Fruit fly (Drosophila melanogaster) whole organism, prepupa: ENCODE measurements around the gene CYLD.

Experiments
- Blimp-1 ChIP-seq: fragments of 200-800 bp; sonication (Bioruptor generic); optimal IDR thresholded peaks from 3 replicates; lab custom pipeline; 2017; ENCODE audit warnings: missing biosample characterization, missing genetic modification characterization, mild to moderate bottlenecking, moderate library complexity, missing genetic modification reagents
- CG11294 ChIP-seq: fragments of 200-800 bp; sonication (Bioruptor generic); IDR thresholded peaks from 2 replicates; pipeline ENCODE4 v1.3.6; 2022; ENCODE audit warnings: missing biosample characterization, missing genetic modification characterization
- CG11762 ChIP-seq: fragments of 200-800 bp; sonication (Bioruptor generic); optimal IDR thresholded peaks from 3 replicates; lab custom pipeline; 2016; ENCODE audit warnings: missing biosample characterization, missing genetic modification characterization; ENCODE audit not compliant: insufficient read depth
- CG15336 ChIP-seq: fragments of 200-800 bp; sonication (Bioruptor generic); IDR thresholded peaks from 2 replicates; pipeline ENCODE4 v1.3.6; 2022; ENCODE audit warnings: missing biosample characterization, missing genetic modification characterization
- CG3032 ChIP-seq: fragments of 200-800 bp; optimal IDR thresholded peaks from 2 replicates; lab custom pipeline; 2019; ENCODE audit warnings: missing biosample characterization, mild to moderate bottlenecking, missing genetic modification characterization, moderate library complexity
- CG32006 ChIP-seq: fragments of 200-800 bp; sonication (Bioruptor generic); optimal IDR thresholded peaks from 3 replicates; lab custom pipeline; 2017; ENCODE audit warnings: missing biosample characterization, mild to moderate bottlenecking, missing genetic modification characterization
- CG6163 ChIP-seq: fragments of 200-800 bp; sonication (Bioruptor generic); IDR thresholded peaks from 3 replicates; pipeline ENCODE4 v1.3.6; 2022; ENCODE audit warnings: missing biosample characterization, missing genetic modification characterization
- CG6792 ChIP-seq: fragments of 200-800 bp; sonication (Bioruptor generic); optimal IDR thresholded peaks from 3 replicates; lab custom pipeline; 2016; ENCODE audit warnings: missing biosample characterization, missing genetic modification characterization
- CG6808 ChIP-seq: fragments of 200-800 bp; sonication (Bioruptor generic); optimal IDR thresholded peaks from 3 replicates; lab custom pipeline; 2017; ENCODE audit warnings: missing biosample characterization, missing genetic modification characterization, mild to moderate bottlenecking, moderate library complexity, missing genetic modification reagents
- CG8632 ChIP-seq: fragments of 200-800 bp; sonication (Bioruptor generic); optimal IDR thresholded peaks from 3 replicates; lab custom pipeline; 2016; ENCODE audit warnings: missing biosample characterization, missing genetic modification characterization
- CG9139 ChIP-seq: fragments of 200-800 bp; sonication (Bioruptor generic); optimal IDR thresholded peaks from 3 replicates; lab custom pipeline; 2017; ENCODE audit warnings: missing biosample characterization, mild to moderate bottlenecking, missing genetic modification characterization
- Eip75B ChIP-seq: fragments of 200-800 bp; sonication (Bioruptor generic); optimal IDR thresholded peaks from 3 replicates; lab custom pipeline; 2016; ENCODE audit warnings: missing biosample characterization, missing genetic modification characterization
- Eip78C ChIP-seq: fragments of 200-800 bp; sonication (Bioruptor generic); peaks from one replicate; lab custom pipeline; 2016; ENCODE audit warnings: missing biosample characterization, missing genetic modification characterization
- Eip93F ChIP-seq: fragments of 200-800 bp; sonication (Bioruptor generic); optimal IDR thresholded peaks from 2 replicates; lab custom pipeline; 2016; ENCODE audit warnings: missing biosample characterization, mild to moderate bottlenecking, missing genetic modification characterization
- Ets21C ChIP-seq: fragments of 200-800 bp; sonication (Bioruptor generic); optimal IDR thresholded peaks from 3 replicates; lab custom pipeline; 2016; ENCODE audit warnings: missing biosample characterization, missing genetic modification characterization
- Ets96B ChIP-seq: fragments of 200-800 bp; optimal IDR thresholded peaks from 2 replicates; lab custom pipeline; 2019; ENCODE audit warnings: missing biosample characterization, mild to moderate bottlenecking, missing genetic modification characterization, moderate library complexity
- Hr38 ChIP-seq: sonication (Bioruptor generic); optimal IDR thresholded peaks from 2 replicates; lab custom pipeline; 2016; ENCODE audit warnings: missing biosample characterization, missing genetic modification characterization
- Lpt ChIP-seq: fragments of 200-800 bp; sonication (Bioruptor generic); optimal IDR thresholded peaks from 3 replicates; lab custom pipeline; 2016; ENCODE audit warnings: missing biosample characterization, missing genetic modification characterization
- Met ChIP-seq: fragments of 200-800 bp; sonication (Bioruptor generic); optimal IDR thresholded peaks from 3 replicates; lab custom pipeline; 2016; ENCODE audit warnings: missing biosample characterization, missing genetic modification characterization
- OdsH ChIP-seq: fragments of 200-800 bp; sonication (Bioruptor generic); optimal IDR thresholded peaks from 3 replicates; lab custom pipeline; 2016; ENCODE audit warnings: missing biosample characterization, missing genetic modification characterization
- Smox ChIP-seq: fragments of 200-800 bp; sonication (Bioruptor generic); optimal IDR thresholded peaks from 3 replicates; lab custom pipeline; 2016; ENCODE audit warnings: missing biosample characterization, missing genetic modification characterization
- Sox102F ChIP-seq: fragments of 200-800 bp; sonication (Bioruptor generic); optimal IDR thresholded peaks from 2 replicates; lab custom pipeline; 2016; ENCODE audit warnings: missing biosample characterization, mild to moderate bottlenecking, missing genetic modification characterization
- Sox14 ChIP-seq: fragments of 200-800 bp; sonication (Bioruptor generic); optimal IDR thresholded peaks from 3 replicates; lab custom pipeline; 2016; ENCODE audit warnings: missing biosample characterization, missing genetic modification characterization
- Sox15 ChIP-seq: fragments of 200-800 bp; sonication (Bioruptor generic); optimal IDR thresholded peaks from 3 replicates; lab custom pipeline; 2016; ENCODE audit warnings: missing biosample characterization, missing genetic modification characterization
- acj6 ChIP-seq: fragments of 200-800 bp; sonication (Bioruptor generic); optimal IDR thresholded peaks from 3 replicates; lab custom pipeline; 2016; ENCODE audit warnings: missing biosample characterization, missing genetic modification characterization
- dsx ChIP-seq: fragments of 200-800 bp; optimal IDR thresholded peaks from 3 replicates; lab custom pipeline; 2019; ENCODE audit warnings: missing biosample characterization, mild to moderate bottlenecking, missing genetic modification characterization, moderate library complexity; ENCODE audit not compliant: poor library complexity, severe bottlenecking
- esn ChIP-seq: fragments of 200-800 bp; sonication (Bioruptor generic); optimal IDR thresholded peaks from 2 replicates; lab custom pipeline; 2016; ENCODE audit warnings: missing biosample characterization, mild to moderate bottlenecking, missing genetic modification characterization, moderate library complexity
- fd85E ChIP-seq: fragments of 200-800 bp; sonication (Bioruptor generic); optimal IDR thresholded peaks from 3 replicates; lab custom pipeline; 2016; ENCODE audit warnings: missing biosample characterization, missing genetic modification characterization
- fkh ChIP-seq: fragments of 200-800 bp; sonication (Bioruptor generic); optimal IDR thresholded peaks from 3 replicates; lab custom pipeline; 2017; ENCODE audit warnings: missing biosample characterization, mild to moderate bottlenecking, missing genetic modification characterization, moderate library complexity
- net ChIP-seq: fragments of 200-800 bp; sonication (Bioruptor generic); optimal IDR thresholded peaks from 3 replicates; lab custom pipeline; 2016; ENCODE audit warnings: missing biosample characterization, missing genetic modification characterization
- salr ChIP-seq, 2 experiments: fragments of 200-800 bp; sonication (Bioruptor generic); optimal IDR thresholded peaks; 3 replicates each; lab custom pipeline; 2016 to 2018; ENCODE audit warnings: missing biosample characterization in 2 of 2, missing genetic modification characterization in 2 of 2, mild to moderate bottlenecking in 1 of 2
- spab ChIP-seq: fragments of 200-800 bp; sonication (Bioruptor generic); optimal IDR thresholded peaks from 2 replicates; lab custom pipeline; 2017; ENCODE audit warnings: missing biosample characterization, mild to moderate bottlenecking, missing genetic modification characterization, missing genetic modification reagents
- svp ChIP-seq: fragments of 200-800 bp; sonication (Bioruptor generic); peaks from one replicate; lab custom pipeline; 2016; ENCODE audit warnings: missing biosample characterization, missing genetic modification characterization
- vri ChIP-seq: fragments of 200-800 bp; sonication (Bioruptor generic); optimal IDR thresholded peaks from 3 replicates; lab custom pipeline; 2016; ENCODE audit warnings: missing biosample characterization, mild to moderate bottlenecking, missing genetic modification characterization

CYLD gene

dm6 chr2L:10334854-10335277 lies 35.2 kb upstream of the CYLD start (continued):
- TF ChIP-seq CG6808 (no peak), OdsH (GFP tag; lab: Kevin White, UChicago) (no peak), CG8632 (no peak), CG6792 (GFP tag; lab: Kevin White, UChicago) (no peak), net (no peak), fd85E (GFP tag; lab: Kevin White, UChicago) (no peak), Eip93F (peak; percentile 23)

- no peak for TF ChIP-seq Smox
- peak; percentile 60 for TF ChIP-seq svp
- TF ChIP-seq Lpt, result no peak
- TF ChIP-seq CG9139 (GFP tag; lab: Kevin White, UChicago), result no peak
- TF ChIP-seq Hr38 (GFP tag; lab: Kevin White, UChicago), result no peak
Measured at dm6 chr2L:10334213-10334612, 34.6 kb upstream of the CYLD start.

dm6 chr2L:10333091-10333991 lies 33.7 kb upstream of the CYLD start, which contains the start of gene GATAd:
TSS of gene GATAd (plus strand) at chr2L:10333734.
- peak; percentile 41 for TF ChIP-seq Eip78C (GFP tag; lab: Kevin White, UChicago)
- peak; percentile 21 for TF ChIP-seq esn (GFP tag; lab: Kevin White, UChicago)
- TF ChIP-seq Sox14, result peak; percentile 20
- peak; percentile 16 for TF ChIP-seq vri (GFP tag; lab: Kevin White, UChicago)
- TF ChIP-seq Lpt, result no peak
- TF ChIP-seq dsx (GFP tag; lab: Kevin White, UChicago), result peak; percentile 28
- TF ChIP-seq Ets96B (tag; lab: Kevin White, UChicago), result no peak
- no peak for TF ChIP-seq fkh
- peak; percentile 1 for TF ChIP-seq CG3032 (tag; lab: Kevin White, UChicago)
- no peak for TF ChIP-seq spab (GFP tag; lab: Kevin White, UChicago)
- TF ChIP-seq CG9139 (GFP tag; lab: Kevin White, UChicago), result no peak

- TF ChIP-seq CG3032 (tag; lab: Kevin White, UChicago), result peak; percentile 12
- peak; percentile 39 for TF ChIP-seq vri (GFP tag; lab: Kevin White, UChicago)
- TF ChIP-seq Ets21C (GFP tag; lab: Kevin White, UChicago), result no peak
- peak; percentile 86 for TF ChIP-seq dsx (GFP tag; lab: Kevin White, UChicago)
Measured at dm6 chr2L:10331066-10331847, 31.6 kb upstream of the CYLD start, which contains the start of the genes Schip1 and Cox10. TSS of gene Schip1 (minus strand) at chr2L:10331116. TSS of gene Cox10 (plus strand) at chr2L:10331471.

- TF ChIP-seq dsx (GFP tag; lab: Kevin White, UChicago) (peak; percentile 7), salr (GFP tag; optimal IDR thresholded peaks at IDR 0.05; lab: Kevin White, UChicago) (no peak), Met (no peak), CG15336 (GFP tag; lab: Robert Waterston, UW) (no peak)
Measured at dm6 chr2L:10327790-10328189, 28.1 kb upstream of the CYLD start, which contains the start of gene RnrL. TSS of gene RnrL (minus strand) at chr2L:10327943.

- no peak for TF ChIP-seq CG11762 (GFP tag; lab: Kevin White, UChicago)
- no peak for TF ChIP-seq CG32006 (GFP tag; lab: Kevin White, UChicago)
- no peak for TF ChIP-seq CG9139 (GFP tag; lab: Kevin White, UChicago)
- TF ChIP-seq net, result no peak
- TF ChIP-seq CG6792 (GFP tag; lab: Kevin White, UChicago), result no peak
- no peak for TF ChIP-seq acj6 (GFP tag; lab: Kevin White, UChicago)
- TF ChIP-seq Blimp-1 (GFP tag; lab: Kevin White, UChicago), result no peak
- TF ChIP-seq Eip75B (GFP tag; lab: Kevin White, UChicago), result no peak
- peak; percentile 93 for TF ChIP-seq svp
- TF ChIP-seq Sox15, result no peak
- peak; percentile 47 for TF ChIP-seq vri (GFP tag; lab: Kevin White, UChicago)
- no peak for TF ChIP-seq CG6163 (GFP tag; lab: Robert Waterston, UW)
- TF ChIP-seq CG11294, result no peak
- no peak for TF ChIP-seq Ets96B (tag; lab: Kevin White, UChicago)
- no peak for TF ChIP-seq Sox102F
Measured at dm6 chr2L:10322773-10323487, 23.3 kb upstream of the CYLD start, which contains the start of gene CG5381. TSS of gene CG5381 (minus strand) at chr2L:10323102.
